Worm (Caenorhabditis elegans) whole organism, midembryonic: ENCODE measurements around the gene nduv-2.

Experiments
- T22C8.4 ChIP-seq: fragments of 200-800 bp; sonication (Bioruptor generic); IDR thresholded peaks from 2 replicates; pipeline ENCODE4 v1.3.6; 2022; ENCODE audit warnings: missing genetic modification characterization, missing compliant biosample characterization
- cog-1 ChIP-seq: sonication (generic microtip); optimal IDR thresholded peaks from 2 replicates; lab custom pipeline; 2016; ENCODE audit warnings: missing genetic modification characterization, missing compliant biosample characterization
- flt-1 ChIP-seq: fragments of 200-800 bp; sonication (Bioruptor generic); IDR thresholded peaks from 2 replicates; pipeline ENCODE4 v1.3.6; 2022; ENCODE audit warnings: missing genetic modification characterization, missing compliant biosample characterization
- klf-2 ChIP-seq: fragments of 200-800 bp; sonication (Bioruptor generic); conservative IDR thresholded peaks from 2 replicates; pipeline ENCODE4 v1.3.6; 2022; ENCODE audit warnings: missing genetic modification reagents, missing genetic modification characterization, missing compliant biosample characterization
- med-1 ChIP-seq: sonication (generic microtip); optimal IDR thresholded peaks from 2 replicates; lab custom pipeline; 2017; ENCODE audit warnings: missing genetic modification characterization, mild to moderate bottlenecking, missing compliant biosample characterization, antibody characterized with exemption, missing genetic modification reagents; ENCODE audit not compliant: insufficient read depth
- ref-1 ChIP-seq: fragments of 200-800 bp; sonication (Bioruptor generic); conservative IDR thresholded peaks from 2 replicates; pipeline ENCODE4 v1.3.6; 2022; ENCODE audit warnings: missing genetic modification reagents, missing genetic modification characterization, missing compliant biosample characterization
- tab-1 ChIP-seq: fragments of 200-800 bp; sonication (Bioruptor generic); IDR thresholded peaks from 2 replicates; pipeline ENCODE4 v1.3.6; 2022; ENCODE audit warnings: missing genetic modification characterization, missing compliant biosample characterization
- ztf-23 ChIP-seq: fragments of 200-800 bp; sonication (Bioruptor generic); IDR thresholded peaks from 2 replicates; pipeline ENCODE4 v1.3.6; 2022; ENCODE audit warnings: missing genetic modification reagents, missing genetic modification characterization, missing compliant biosample characterization
- ztf-29 ChIP-seq: fragments of 200-800 bp; sonication (Bioruptor generic); IDR thresholded peaks from 2 replicates; pipeline ENCODE4 v1.3.6; 2022; ENCODE audit warnings: missing genetic modification reagents, missing genetic modification characterization, missing compliant biosample characterization

The nduv-2 gene

ce11 chrV:13625517-13626097 lies at the start of gene nduv-2, which contains the start of gene F53F4.12:
Gene nduv-2 (minus strand): TSS chrV:13625567.
Gene F53F4.12 (plus strand): TSS chrV:13626047.
- no peak for TF ChIP-seq T22C8.4 (GFP tag; lab: Robert Waterston, UW)

ce11 chrV:13671911-13672639 lies 46.7 kb upstream of the nduv-2 start, which contains the start of the genes mip-2 and F58G11.4:
Gene mip-2 (minus strand): TSS chrV:13671958.
Gene F58G11.4 (plus strand): TSS chrV:13672589.
- TF ChIP-seq ref-1 (GFP tag; lab: Robert Waterston, UW) (no peak), klf-2 (GFP tag; lab: Robert Waterston, UW) (no peak), tab-1 (GFP tag; lab: Robert Waterston, UW) (no peak), cog-1 (no peak), med-1 (no peak), ztf-29 (no peak), ztf-23 (no peak), flt-1 (GFP tag; lab: Robert Waterston, UW) (no peak), T22C8.4 (GFP tag; lab: Robert Waterston, UW) (no peak)

- TF ChIP-seq flt-1 (GFP tag; lab: Robert Waterston, UW) (no peak), klf-2 (GFP tag; lab: Robert Waterston, UW) (no peak), cog-1 (no peak), ref-1 (GFP tag; lab: Robert Waterston, UW) (no peak), ztf-29 (no peak), ztf-23 (no peak), med-1 (no peak), tab-1 (GFP tag; lab: Robert Waterston, UW) (no peak), T22C8.4 (GFP tag; lab: Robert Waterston, UW) (no peak)
Measured at ce11 chrV:13669170-13669569, 43.8 kb upstream of the nduv-2 start.

- TF ChIP-seq flt-1 (GFP tag; lab: Robert Waterston, UW) (peak; percentile 57; the same call in 1 of the 2 replicates), cog-1 (no peak), tab-1 (GFP tag; lab: Robert Waterston, UW) (0 out of 2 replicates have a peak, but pooled peaks have one; percentile 23)
Measured at ce11 chrV:13668337-13668736, 43.0 kb upstream of the nduv-2 start.

- TF ChIP-seq cog-1 (no peak), ztf-29 (no peak), tab-1 (GFP tag; lab: Robert Waterston, UW) (no peak), T22C8.4 (GFP tag; lab: Robert Waterston, UW) (no peak), flt-1 (GFP tag; lab: Robert Waterston, UW) (no peak), ztf-23 (no peak), klf-2 (GFP tag; lab: Robert Waterston, UW) (no peak), med-1 (no peak), ref-1 (GFP tag; lab: Robert Waterston, UW) (no peak)
Measured at ce11 chrV:13666460-13666859, 41.1 kb upstream of the nduv-2 start.

ce11 chrV:13665089-13665488 lies 39.7 kb upstream of the nduv-2 start, which contains the start of gene rde-12:
Gene rde-12 (plus strand): TSS chrV:13665389.
- no peak for TF ChIP-seq ztf-29
- no peak for TF ChIP-seq T22C8.4 (GFP tag; lab: Robert Waterston, UW)
- no peak for TF ChIP-seq ztf-23
- TF ChIP-seq cog-1: no peak
- no peak for TF ChIP-seq klf-2 (GFP tag; lab: Robert Waterston, UW)

ce11 chrV:13664340-13664916 lies 39.1 kb upstream of the nduv-2 start:
- TF ChIP-seq tab-1 (GFP tag; lab: Robert Waterston, UW) (no peak), flt-1 (GFP tag; lab: Robert Waterston, UW) (no peak)

ce11 chrV:13660660-13661325 lies 35.4 kb upstream of the nduv-2 start, which contains the start of gene letm-1:
Gene letm-1 (plus strand): TSS chrV:13661257.
- no peak for TF ChIP-seq ztf-29
- no peak for TF ChIP-seq flt-1 (GFP tag; lab: Robert Waterston, UW)
- TF ChIP-seq ztf-23: no peak
- TF ChIP-seq ref-1 (GFP tag; lab: Robert Waterston, UW): no peak
- TF ChIP-seq cog-1: no peak
- TF ChIP-seq klf-2 (GFP tag; lab: Robert Waterston, UW): no peak
- TF ChIP-seq tab-1 (GFP tag; lab: Robert Waterston, UW): no peak
- TF ChIP-seq med-1: no peak
- no peak for TF ChIP-seq T22C8.4 (GFP tag; lab: Robert Waterston, UW)

- no peak for TF ChIP-seq cog-1
- no peak for TF ChIP-seq med-1
- TF ChIP-seq tab-1 (GFP tag; lab: Robert Waterston, UW): no peak
- no peak for TF ChIP-seq flt-1 (GFP tag; lab: Robert Waterston, UW)
- no peak for TF ChIP-seq ztf-23
- TF ChIP-seq ref-1 (GFP tag; lab: Robert Waterston, UW): no peak
- TF ChIP-seq T22C8.4 (GFP tag; lab: Robert Waterston, UW): no peak
- TF ChIP-seq ztf-29: no peak
- TF ChIP-seq klf-2 (GFP tag; lab: Robert Waterston, UW): no peak
Measured at ce11 chrV:13660115-13660514, 34.7 kb upstream of the nduv-2 start.

ce11 chrV:13659219-13659618 lies 33.9 kb upstream of the nduv-2 start:
- no peak for TF ChIP-seq ztf-23
- no peak for TF ChIP-seq ref-1 (GFP tag; lab: Robert Waterston, UW)
- TF ChIP-seq tab-1 (GFP tag; lab: Robert Waterston, UW): no peak
- no peak for TF ChIP-seq cog-1
- TF ChIP-seq flt-1 (GFP tag; lab: Robert Waterston, UW): no peak
- no peak for TF ChIP-seq med-1
- TF ChIP-seq T22C8.4 (GFP tag; lab: Robert Waterston, UW): no peak
- no peak for TF ChIP-seq klf-2 (GFP tag; lab: Robert Waterston, UW)
- no peak for TF ChIP-seq ztf-29
